Fruit fly (Drosophila melanogaster): ENCODE measurements around the gene pav.
A peak's percentile ranks its signal among the peaks of the same experiment; 100 is the strongest.

The pav gene

dm6 chr3L:4252862-4253610 lies 10.5 kb downstream of the pav start (continued):
- TF ChIP-seq CG11902 (GFP tag; optimal IDR thresholded peaks at IDR 0.05) (no peak), CG6276 (GFP tag; optimal IDR thresholded peaks at IDR 0.05) (no peak), CG3919 (GFP tag; optimal IDR thresholded peaks at IDR 0.05) (peak; percentile 25), net (GFP tag; optimal IDR thresholded peaks at IDR 0.05) (peak; percentile 30), CG9139 (GFP tag; optimal IDR thresholded peaks at IDR 0.05) (no peak), salr (GFP tag; optimal IDR thresholded peaks at IDR 0.05) (no peak), pdm3 (GFP tag; optimal IDR thresholded peaks at IDR 0.05) (no peak), dsx (GFP tag; optimal IDR thresholded peaks at IDR 0.05; ENCODE audit: poor library complexity, severe bottlenecking) (no peak), dac (GFP tag; optimal IDR thresholded peaks at IDR 0.05) (no peak), Hr38 (GFP tag; optimal IDR thresholded peaks at IDR 0.05) (no peak), Met (GFP tag; optimal IDR thresholded peaks at IDR 0.05) (no peak), Eip75B (GFP tag; optimal IDR thresholded peaks at IDR 0.05) (no peak), Ets96B (tag; optimal IDR thresholded peaks at IDR 0.05) (peak; percentile 0), OdsH (GFP tag; optimal IDR thresholded peaks at IDR 0.05) (no peak), esn (GFP tag; optimal IDR thresholded peaks at IDR 0.05) (no peak), CG8632 (GFP tag; optimal IDR thresholded peaks at IDR 0.05) (no peak), Lpt (GFP tag; optimal IDR thresholded peaks at IDR 0.05) (no peak), eg (GFP tag; IDR thresholded peaks at IDR 0.05) (no peak), CG15336 (GFP tag; IDR thresholded peaks at IDR 0.05) (no peak), CG6808 (GFP tag; optimal IDR thresholded peaks at IDR 0.05) (no peak), fd85E (GFP tag; optimal IDR thresholded peaks at IDR 0.05) (no peak), fkh (GFP tag; optimal IDR thresholded peaks at IDR 0.05) (no peak), svp (GFP tag) (peak; percentile 95), Gug (GFP tag; IDR thresholded peaks at IDR 0.05) (no peak), CG16779 (tag; optimal IDR thresholded peaks at IDR 0.05) (no peak), CG7368 (GFP tag; optimal IDR thresholded peaks at IDR 0.05) (no peak), topi (GFP tag; optimal IDR thresholded peaks at IDR 0.05) (no peak), CG32006 (GFP tag; optimal IDR thresholded peaks at IDR 0.05) (peak; percentile 33), fd59A (GFP tag; optimal IDR thresholded peaks at IDR 0.05) (peak; percentile 25), CG6792 (GFP tag; optimal IDR thresholded peaks at IDR 0.05) (peak; percentile 50), CG10631 (GFP tag; optimal IDR thresholded peaks at IDR 0.05) (peak; percentile 30), Hr39 (GFP tag; optimal IDR thresholded peaks at IDR 0.05) (peak; percentile 23), CG11762 (GFP tag; optimal IDR thresholded peaks at IDR 0.05; ENCODE audit: insufficient read depth) (no peak), Blimp-1 (GFP tag; optimal IDR thresholded peaks at IDR 0.05) (no peak), lz (GFP tag; optimal IDR thresholded peaks at IDR 0.05) (no peak)

dm6 chr3L:4253611-4254300 lies 11.2 kb downstream of the pav start:
- TF ChIP-seq Eip78C (GFP tag) (peak; percentile 44), CG11902 (GFP tag; optimal IDR thresholded peaks at IDR 0.05) (no peak), CG6808 (GFP tag; optimal IDR thresholded peaks at IDR 0.05) (no peak), CG3032 (tag; optimal IDR thresholded peaks at IDR 0.05) (no peak), Ets96B (tag; optimal IDR thresholded peaks at IDR 0.05) (no peak), fkh (GFP tag; optimal IDR thresholded peaks at IDR 0.05) (peak; percentile 73), Gug (GFP tag; IDR thresholded peaks at IDR 0.05) (no peak), Sox14 (GFP tag; optimal IDR thresholded peaks at IDR 0.05) (peak; percentile 38), salr (GFP tag; optimal IDR thresholded peaks at IDR 0.05) (no peak), CG8319 (GFP tag; optimal IDR thresholded peaks at IDR 0.05) (no peak), fd59A (GFP tag; optimal IDR thresholded peaks at IDR 0.05) (no peak), svp (GFP tag) (peak; percentile 92), dsx (GFP tag; optimal IDR thresholded peaks at IDR 0.05; ENCODE audit: poor library complexity, severe bottlenecking) (peak; percentile 66), fd85E (GFP tag; optimal IDR thresholded peaks at IDR 0.05) (no peak), Hr38 (GFP tag; optimal IDR thresholded peaks at IDR 0.05) (no peak)

All from whole organism, prepupa.